Worm (Caenorhabditis elegans): ENCODE results near the gene F39G3.2.

F39G3.2 gene

DNA sequence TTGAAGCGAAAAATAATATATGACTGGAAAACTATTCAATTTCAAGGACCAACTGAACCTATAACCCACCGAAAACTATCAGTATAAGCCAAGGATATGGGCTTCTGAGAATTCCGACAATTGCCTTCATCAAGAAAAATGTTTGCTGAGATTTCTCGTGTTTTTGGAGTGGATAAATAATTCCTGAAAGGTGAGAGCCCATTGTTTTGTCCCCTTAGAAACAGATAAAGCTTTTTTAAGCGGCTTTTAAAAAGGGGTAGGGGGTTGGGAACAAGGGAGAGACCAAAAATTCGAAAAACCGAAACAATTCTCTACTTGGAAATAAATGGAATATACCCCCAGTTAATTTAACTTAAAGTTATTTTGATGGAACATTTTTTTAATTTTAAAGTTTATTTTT, 28.9 kb downstream of the F39G3.2 start, which contains the start of gene C18G1.8:
Gene C18G1.8 (minus strand): TSS at position 101 of the 400 bp plus-strand sequence.
- TF ChIP-seq ceh-13 (GFP tag; optimal IDR thresholded peaks at IDR 0.05) (no peak), sea-1 (GFP tag; conservative IDR thresholded peaks at IDR 0.05) (no peak), flt-1 (GFP tag; IDR thresholded peaks at IDR 0.05) (no peak), hmg-4 (GFP tag; optimal IDR thresholded peaks at IDR 0.05) (no peak), tra-4 (tag; optimal IDR thresholded peaks at IDR 0.05) (no peak), hmbx-1 (tag; optimal IDR thresholded peaks at IDR 0.05) (no peak), hnd-1 (tag; optimal IDR thresholded peaks at IDR 0.05) (no peak), scrt-1 (GFP tag; IDR thresholded peaks at IDR 0.05) (no peak), F13C5.2 (tag; optimal IDR thresholded peaks at IDR 0.05) (no peak), B0310.2 (tag; optimal IDR thresholded peaks at IDR 0.05) (no peak)

DNA sequence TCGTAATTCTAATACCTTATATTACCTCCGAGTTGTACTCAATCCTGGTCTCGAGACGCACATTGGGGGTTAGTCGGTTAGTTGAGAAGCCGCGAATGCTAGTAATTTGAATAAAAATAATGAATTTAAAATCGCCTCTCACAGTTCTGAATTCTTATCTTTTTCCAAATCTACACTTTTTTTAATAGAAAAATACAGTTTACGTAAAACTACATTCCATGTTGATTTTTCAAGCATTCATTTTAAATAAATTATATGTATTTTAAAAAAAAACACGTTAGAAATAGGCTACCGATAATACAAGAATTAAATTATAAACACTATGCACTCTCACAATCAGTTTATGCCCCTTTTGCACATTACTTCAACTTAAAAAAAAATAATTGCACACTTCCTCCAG, 32.0 kb downstream of the F39G3.2 start, which contains the start of gene C18G1.9:
Gene C18G1.9 (minus strand): TSS at position 101 of the 400 bp plus-strand sequence.
- TF ChIP-seq ceh-36 (tag; optimal IDR thresholded peaks at IDR 0.05) (no peak), scrt-1 (GFP tag; IDR thresholded peaks at IDR 0.05) (no peak), pes-1 (GFP tag; IDR thresholded peaks at IDR 0.05) (no peak), aly-1 (tag; optimal IDR thresholded peaks at IDR 0.05) (no peak), ama-1 (optimal IDR thresholded peaks at IDR 0.05) (no peak), tbx-11 (GFP tag; IDR thresholded peaks at IDR 0.05) (no peak), B0310.2 (tag; optimal IDR thresholded peaks at IDR 0.05) (no peak), hnd-1 (tag; optimal IDR thresholded peaks at IDR 0.05) (no peak), ets-7 (tag; optimal IDR thresholded peaks at IDR 0.05) (no peak), flt-1 (GFP tag; IDR thresholded peaks at IDR 0.05) (no peak), sea-1 (GFP tag; conservative IDR thresholded peaks at IDR 0.05) (no peak)

DNA sequence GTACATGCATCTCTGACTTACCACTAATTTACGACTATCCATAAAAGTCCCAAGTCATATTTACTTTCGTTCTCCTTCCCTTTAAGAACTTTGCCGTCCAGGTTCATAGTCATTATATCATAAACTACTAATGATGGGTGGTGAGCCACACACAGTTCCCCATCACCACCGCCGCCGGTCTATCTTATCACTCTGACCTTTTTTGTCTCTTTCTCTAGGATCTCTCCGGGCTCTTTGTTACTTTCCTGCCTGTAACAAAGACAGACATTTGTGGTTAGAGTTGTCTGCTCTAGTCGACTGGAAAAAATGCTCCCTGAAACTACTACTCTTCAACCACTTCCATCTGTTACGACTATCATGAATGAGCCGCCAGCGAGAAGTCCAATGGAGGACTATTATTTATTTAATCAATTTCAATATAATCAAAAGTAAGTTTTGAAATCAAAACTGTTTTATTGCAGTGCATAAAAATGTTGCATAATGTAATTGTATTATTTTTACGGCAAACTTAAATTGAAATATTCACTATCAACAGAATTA, 32.8 kb downstream of the F39G3.2 start, which contains the start of gene elt-7:
Gene elt-7 (plus strand): TSS at position 263 of the 540 bp plus-strand sequence.
- TF ChIP-seq hmbx-1 (tag; optimal IDR thresholded peaks at IDR 0.05) (no peak), aly-1 (tag; optimal IDR thresholded peaks at IDR 0.05) (no peak), F13C5.2 (tag; optimal IDR thresholded peaks at IDR 0.05) (no peak), pes-1 (GFP tag; IDR thresholded peaks at IDR 0.05) (no peak), B0310.2 (tag; optimal IDR thresholded peaks at IDR 0.05) (no peak), scrt-1 (GFP tag; IDR thresholded peaks at IDR 0.05) (no peak), hmg-4 (GFP tag; optimal IDR thresholded peaks at IDR 0.05) (no peak), tra-4 (tag; optimal IDR thresholded peaks at IDR 0.05) (no peak), ets-7 (tag; optimal IDR thresholded peaks at IDR 0.05) (no peak), ama-1 (optimal IDR thresholded peaks at IDR 0.05) (no peak), sea-1 (GFP tag; conservative IDR thresholded peaks at IDR 0.05) (no peak), hnd-1 (tag; optimal IDR thresholded peaks at IDR 0.05) (no peak)

DNA sequence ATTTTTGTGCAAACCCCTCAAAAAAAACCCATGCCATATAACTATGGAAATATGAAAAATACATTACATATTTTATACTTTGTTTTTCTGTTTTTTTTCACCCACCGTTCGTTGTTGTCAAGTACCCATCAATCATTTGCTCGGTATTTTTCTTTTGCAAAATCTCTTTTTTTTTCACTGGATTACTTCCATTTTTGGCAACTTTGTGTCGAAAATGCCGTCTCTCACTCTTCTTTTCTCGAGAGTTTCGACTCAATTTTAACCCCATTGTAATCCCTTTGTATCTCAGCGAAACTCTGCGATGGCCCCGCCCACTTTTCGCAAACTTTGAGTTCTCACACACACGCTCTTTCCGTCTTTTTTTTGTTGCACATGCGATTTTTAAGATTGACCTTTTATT, 37.5 kb downstream of the F39G3.2 start:
- TF ChIP-seq aly-1 (tag; optimal IDR thresholded peaks at IDR 0.05) (no peak), tbx-37 (GFP tag; conservative IDR thresholded peaks at IDR 0.05) (no peak)

DNA sequence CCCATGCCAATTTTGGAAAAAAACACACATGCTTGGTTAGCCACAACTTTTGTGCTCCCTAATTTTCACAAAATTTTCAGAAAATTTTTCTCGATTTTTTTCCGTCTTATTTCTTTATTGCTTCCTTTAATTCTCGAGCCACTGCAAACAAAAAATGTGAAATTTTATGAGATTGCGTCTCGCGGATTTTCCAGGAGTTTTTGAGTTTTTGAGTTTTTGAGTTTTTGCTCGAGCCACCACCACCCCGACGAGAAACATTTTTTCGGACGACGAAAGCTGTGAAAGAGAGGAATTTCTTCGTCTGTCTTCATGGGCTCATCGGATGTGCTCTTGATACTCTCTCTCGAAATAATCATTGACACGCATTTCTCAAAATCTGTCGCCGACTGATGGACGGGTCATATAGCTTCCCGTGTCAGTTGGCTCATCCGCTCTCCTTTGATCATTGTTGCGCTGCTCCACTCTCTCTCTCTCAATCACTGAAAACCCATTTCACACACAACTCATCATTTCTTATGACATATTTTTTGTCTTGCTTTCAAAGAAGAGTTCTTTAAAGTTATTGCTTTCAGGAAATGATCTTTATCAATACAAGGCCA, 39.9 kb downstream of the F39G3.2 start, which contains the start of gene C18G1.1:
Gene C18G1.1 (plus strand): TSS at position 573 of the 599 bp plus-strand sequence.
- no peak for TF ChIP-seq sea-1 (GFP tag; conservative IDR thresholded peaks at IDR 0.05)
- TF ChIP-seq pes-1 (GFP tag; IDR thresholded peaks at IDR 0.05) = no peak
- no peak for TF ChIP-seq scrt-1 (GFP tag; IDR thresholded peaks at IDR 0.05)
- no peak for TF ChIP-seq hnd-1 (tag; optimal IDR thresholded peaks at IDR 0.05)
- TF ChIP-seq aly-1 (tag; optimal IDR thresholded peaks at IDR 0.05) = no peak
- no peak for TF ChIP-seq tra-4 (tag; optimal IDR thresholded peaks at IDR 0.05)
- no peak for TF ChIP-seq F13C5.2 (tag; optimal IDR thresholded peaks at IDR 0.05)
- TF ChIP-seq ceh-36 (tag; optimal IDR thresholded peaks at IDR 0.05) = no peak

DNA sequence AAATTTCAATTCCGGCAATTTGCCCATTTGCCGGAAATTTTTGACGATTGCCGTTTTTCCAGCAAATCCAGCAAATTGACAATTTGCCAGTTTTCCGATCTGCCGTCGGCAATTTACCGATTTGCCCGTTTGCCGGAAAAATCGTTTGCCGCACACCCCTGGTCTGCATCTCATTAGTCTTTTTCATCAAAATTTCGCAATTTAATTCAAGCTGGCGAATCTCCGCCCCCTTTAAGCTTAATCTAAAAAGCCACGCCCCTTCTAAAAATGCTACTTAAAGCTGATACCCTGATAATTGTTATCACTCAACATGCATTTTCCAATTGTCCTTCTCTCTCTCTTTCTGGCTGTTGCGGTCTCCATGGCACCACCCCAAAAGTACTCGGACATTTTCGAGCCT, 45.7 kb downstream of the F39G3.2 start, which contains the start of gene Y60C6A.1:
Gene Y60C6A.1 (plus strand): TSS at position 301 of the 400 bp plus-strand sequence.
- TF ChIP-seq hmg-4 (GFP tag; optimal IDR thresholded peaks at IDR 0.05) (no peak), scrt-1 (GFP tag; IDR thresholded peaks at IDR 0.05) (no peak), sea-1 (GFP tag; conservative IDR thresholded peaks at IDR 0.05) (no peak), ama-1 (optimal IDR thresholded peaks at IDR 0.05) (no peak), tra-4 (tag; optimal IDR thresholded peaks at IDR 0.05) (no peak), F13C5.2 (tag; optimal IDR thresholded peaks at IDR 0.05) (no peak), hmbx-1 (tag; optimal IDR thresholded peaks at IDR 0.05) (no peak), flt-1 (GFP tag; IDR thresholded peaks at IDR 0.05) (no peak), ceh-13 (GFP tag; optimal IDR thresholded peaks at IDR 0.05) (no peak)

DNA sequence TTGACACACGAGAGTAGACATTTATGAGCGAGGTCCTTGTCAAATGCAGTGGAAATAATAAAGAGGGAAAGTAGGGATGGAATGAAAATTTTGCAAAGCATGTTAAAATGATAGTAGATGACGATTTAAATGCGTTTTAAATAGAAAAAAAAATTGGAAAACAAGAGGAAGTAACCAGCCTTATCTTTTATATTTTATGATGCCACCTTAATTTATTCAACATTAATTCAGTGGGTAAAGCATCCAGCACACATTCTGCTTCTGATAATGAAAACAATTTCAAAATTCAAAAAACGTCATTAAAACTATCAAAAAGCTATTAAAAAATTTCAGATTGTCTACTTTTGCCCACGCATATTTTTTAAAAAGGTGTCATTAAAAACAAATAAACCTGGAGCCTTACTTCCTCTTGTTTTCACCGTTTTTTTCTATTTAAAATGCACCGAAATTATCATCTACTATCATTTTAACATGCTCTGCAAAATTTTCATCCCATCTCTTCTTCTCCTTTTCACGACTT, 47.8 kb downstream of the F39G3.2 start, which contains the start of the genes Y60C6A.2 and Y60C6A.3:
Gene Y60C6A.2 (minus strand): TSS at position 101 of the 520 bp plus-strand sequence.
Gene Y60C6A.3 (plus strand): TSS at position 470 of the 520 bp plus-strand sequence.
- TF ChIP-seq scrt-1 (GFP tag; IDR thresholded peaks at IDR 0.05) (no peak), hnd-1 (tag; optimal IDR thresholded peaks at IDR 0.05) (no peak), tra-4 (tag; optimal IDR thresholded peaks at IDR 0.05) (no peak), flt-1 (GFP tag; IDR thresholded peaks at IDR 0.05) (no peak), F13C5.2 (tag; optimal IDR thresholded peaks at IDR 0.05) (no peak), ets-7 (tag; optimal IDR thresholded peaks at IDR 0.05) (no peak), aly-1 (tag; optimal IDR thresholded peaks at IDR 0.05) (no peak), pes-1 (GFP tag; IDR thresholded peaks at IDR 0.05) (no peak)

DNA sequence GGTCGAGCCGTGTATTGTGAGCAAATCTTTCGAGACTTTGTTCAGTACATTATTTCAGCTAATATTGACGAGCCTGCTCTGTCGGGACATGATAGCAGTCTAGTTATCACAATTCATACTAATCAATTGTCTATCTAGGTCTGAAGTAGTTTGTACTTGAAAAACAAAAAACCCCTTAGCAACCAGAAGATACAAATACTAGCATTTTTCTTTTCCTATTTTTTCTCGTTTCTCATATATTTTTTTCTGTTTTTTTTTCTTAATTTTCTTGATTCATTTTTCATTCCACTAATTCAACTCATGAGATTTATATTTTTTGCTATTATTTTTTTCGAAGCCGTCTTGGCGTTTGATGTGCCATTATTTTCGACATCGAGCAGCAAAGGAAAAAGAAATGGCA, 49.5 kb downstream of the F39G3.2 start, which contains the start of gene R02F11.9:
Gene R02F11.9 (plus strand): TSS at position 301 of the 400 bp plus-strand sequence.
- TF ChIP-seq scrt-1 (GFP tag; IDR thresholded peaks at IDR 0.05) = no peak
- no peak for TF ChIP-seq ets-7 (tag; optimal IDR thresholded peaks at IDR 0.05)
- TF ChIP-seq B0310.2 (tag; optimal IDR thresholded peaks at IDR 0.05) = no peak
- no peak for TF ChIP-seq sea-1 (GFP tag; conservative IDR thresholded peaks at IDR 0.05)
- no peak for TF ChIP-seq tra-4 (tag; optimal IDR thresholded peaks at IDR 0.05)
- no peak for TF ChIP-seq flt-1 (GFP tag; IDR thresholded peaks at IDR 0.05)
- no peak for TF ChIP-seq pes-1 (GFP tag; IDR thresholded peaks at IDR 0.05)
- TF ChIP-seq aly-1 (tag; optimal IDR thresholded peaks at IDR 0.05) = no peak
- no peak for TF ChIP-seq hmbx-1 (tag; optimal IDR thresholded peaks at IDR 0.05)
